Worm (Caenorhabditis elegans) whole organism, midembryonic: ENCODE results near the gene F56D6.21.

Source experiments
- T22C8.4 ChIP-seq: fragments of 200-800 bp; sonication (Bioruptor generic); IDR thresholded peaks from 2 replicates; pipeline ENCODE4 v1.3.6; 2022; ENCODE audit warnings: missing genetic modification characterization, missing compliant biosample characterization
- cog-1 ChIP-seq: sonication (generic microtip); optimal IDR thresholded peaks from 2 replicates; lab custom pipeline; 2016; ENCODE audit warnings: missing genetic modification characterization, missing compliant biosample characterization
- flt-1 ChIP-seq: fragments of 200-800 bp; sonication (Bioruptor generic); IDR thresholded peaks from 2 replicates; pipeline ENCODE4 v1.3.6; 2022; ENCODE audit warnings: missing genetic modification characterization, missing compliant biosample characterization
- med-1 ChIP-seq: sonication (generic microtip); optimal IDR thresholded peaks from 2 replicates; lab custom pipeline; 2017; ENCODE audit warnings: missing genetic modification characterization, mild to moderate bottlenecking, missing compliant biosample characterization, antibody characterized with exemption, missing genetic modification reagents; ENCODE audit not compliant: insufficient read depth
- ztf-23 ChIP-seq: fragments of 200-800 bp; sonication (Bioruptor generic); IDR thresholded peaks from 2 replicates; pipeline ENCODE4 v1.3.6; 2022; ENCODE audit warnings: missing genetic modification reagents, missing genetic modification characterization, missing compliant biosample characterization

- TF ChIP-seq flt-1 (GFP tag; lab: Robert Waterston, UW) (no peak), T22C8.4 (GFP tag; lab: Robert Waterston, UW) (no peak), cog-1 (tag; lab: Kevin White, UChicago) (no peak), ztf-23 (GFP tag; lab: Robert Waterston, UW) (no peak), med-1 (GFP tag; lab: Kevin White, UChicago) (no peak)
Measured at ce11 chrIV:3941658-3942328, 37.1 kb downstream of the F56D6.21 start, which contains the start of gene clec-174.
